Worm (Caenorhabditis elegans): ENCODE measurements around the gene glb-3.

The glb-3 gene

ce11 chrV:11161791-11162190 lies 27.4 kb downstream of the glb-3 start, which contains the start of gene srg-41 (continued):
- TF ChIP-seq ctbp-1 (GFP tag; IDR thresholded peaks at IDR 0.05) (no peak), ceh-44 (GFP tag; IDR thresholded peaks at IDR 0.05) (no peak), tag-97 (GFP tag; IDR thresholded peaks at IDR 0.05) (no peak)

ce11 chrV:11164475-11164874 lies 30.1 kb downstream of the glb-3 start, which contains the start of gene srg-40:
Gene srg-40 (minus strand): TSS chrV:11164575.
- TF ChIP-seq spr-1 (tag; optimal IDR thresholded peaks at IDR 0.05) (no peak), lin-38 (GFP tag; IDR thresholded peaks at IDR 0.05) (no peak), snpc-4 (tag; optimal IDR thresholded peaks at IDR 0.05) (no peak), attf-4 (tag; optimal IDR thresholded peaks at IDR 0.05) (no peak), zfp-2 (tag; optimal IDR thresholded peaks at IDR 0.05) (no peak), mes-2 (tag; optimal IDR thresholded peaks at IDR 0.05; ENCODE audit: poor library complexity, severe bottlenecking) (no peak), lin-1 (GFP tag; IDR thresholded peaks at IDR 0.05) (no peak), D1046.2 (GFP tag; IDR thresholded peaks at IDR 0.05) (no peak), nhr-77 (tag; optimal IDR thresholded peaks at IDR 0.05) (no peak), dmd-8 (GFP tag; IDR thresholded peaks at IDR 0.05) (no peak), daf-8 (GFP tag; IDR thresholded peaks at IDR 0.05) (no peak)

- no peak for TF ChIP-seq hif-1 (tag; optimal IDR thresholded peaks at IDR 0.05)
- no peak for TF ChIP-seq zfp-3 (GFP tag; conservative IDR thresholded peaks at IDR 0.05)
- TF ChIP-seq fkh-10 (GFP tag; optimal IDR thresholded peaks at IDR 0.05), result peak; percentile 72
- no peak for TF ChIP-seq hmg-1.1 (GFP tag; IDR thresholded peaks at IDR 0.05)
- no peak for TF ChIP-seq mdl-1 (tag; optimal IDR thresholded peaks at IDR 0.05)
- no peak for TF ChIP-seq arid-1 (GFP tag; conservative IDR thresholded peaks at IDR 0.05)
- no peak for TF ChIP-seq nhr-111 (GFP tag; optimal IDR thresholded peaks at IDR 0.05)
These were observed 33.3 kb downstream of the glb-3 start for ce11 chrV:11167745-11168144.

ce11 chrV:11170564-11171329 lies 36.4 kb downstream of the glb-3 start:
- TF ChIP-seq unc-62 (GFP tag; optimal IDR thresholded peaks at IDR 0.05 in 1 of 2), result peak in 1 of 2 experiments; percentile 98
- TF ChIP-seq unc-62 (tag; optimal IDR thresholded peaks at IDR 0.05), result no peak
- TF ChIP-seq ztf-7 (tag; optimal IDR thresholded peaks at IDR 0.05), result no peak
- TF ChIP-seq aha-1 (tag), result peak; percentile 90
- no peak for TF ChIP-seq nhr-237 (tag; optimal IDR thresholded peaks at IDR 0.05)

- TF ChIP-seq nhr-11 (tag; optimal IDR thresholded peaks at IDR 0.05) (peak; percentile 50), ceh-62 (tag; optimal IDR thresholded peaks at IDR 0.05) (no peak), hlh-11 (tag; optimal IDR thresholded peaks at IDR 0.05) (peak; percentile 22)
These were observed 37.5 kb downstream of the glb-3 start, which contains the start of gene T19C4.5 for ce11 chrV:11171906-11172305. Gene T19C4.5 (plus strand): TSS chrV:11172213.

ce11 chrV:11172667-11173066 lies 38.3 kb downstream of the glb-3 start:
- no peak for TF ChIP-seq zip-2 (tag; optimal IDR thresholded peaks at IDR 0.05)
- TF ChIP-seq fkh-10 (GFP tag; optimal IDR thresholded peaks at IDR 0.05), result peak; percentile 51
- TF ChIP-seq ces-1 (GFP tag; optimal IDR thresholded peaks at IDR 0.05), result peak; percentile 47
- TF ChIP-seq lsy-2 (tag; optimal IDR thresholded peaks at IDR 0.05), result no peak

Data from whole organism, L4 larva.